Worm (Caenorhabditis elegans) whole organism, young adult: ENCODE measurements around the gene srd-11.

ENCODE experiments used
- B0336.3 ChIP-seq: fragments of 200-800 bp; sonication (Bioruptor generic); IDR thresholded peaks from 2 replicates; pipeline ENCODE4 v1.3.6; 2022; ENCODE audit warnings: missing genetic modification characterization, missing compliant biosample characterization
- C17E4.6 ChIP-seq: fragments of 200-800 bp; sonication (Bioruptor generic); IDR thresholded peaks from 2 replicates; pipeline ENCODE4 v1.3.6; 2022; ENCODE audit warnings: missing genetic modification reagents, missing genetic modification characterization, missing compliant biosample characterization
- F22D6.2 ChIP-seq: sonication (generic microtip); optimal IDR thresholded peaks from 2 replicates; lab custom pipeline; 2016; ENCODE audit warnings: mild to moderate bottlenecking, missing genetic modification characterization, missing compliant biosample characterization
- F49E8.2 ChIP-seq: sonication (generic microtip); optimal IDR thresholded peaks from 3 replicates; lab custom pipeline; 2017; ENCODE audit warnings: missing genetic modification characterization, mild to moderate bottlenecking, missing compliant biosample characterization, antibody characterized with exemption, moderate library complexity; ENCODE audit not compliant: insufficient read depth
- F52B5.7 ChIP-seq: sonication (generic microtip); optimal IDR thresholded peaks from 2 replicates; lab custom pipeline; 2016; ENCODE audit warnings: mild to moderate bottlenecking, missing genetic modification characterization, missing compliant biosample characterization
- F57A8.1 ChIP-seq: fragments of 200-800 bp; sonication (Bioruptor generic); optimal IDR thresholded peaks from 2 replicates; lab custom pipeline; 2018; ENCODE audit warnings: mild to moderate bottlenecking, missing genetic modification characterization, moderate library complexity, missing compliant biosample characterization
- T07F8.4 ChIP-seq: sonication (generic microtip); optimal IDR thresholded peaks from 2 replicates; lab custom pipeline; 2016; ENCODE audit warnings: mild to moderate bottlenecking, missing genetic modification characterization, moderate library complexity, missing compliant biosample characterization
- Y53F4B.3 ChIP-seq: fragments of 200-800 bp; sonication (Bioruptor generic); IDR thresholded peaks from 2 replicates; pipeline ENCODE4 v1.3.6; 2022; ENCODE audit warnings: missing genetic modification reagents, missing genetic modification characterization, missing compliant biosample characterization
- Y95B8A.8 ChIP-seq: fragments of 200-800 bp; sonication (Bioruptor generic); IDR thresholded peaks from 2 replicates; pipeline ENCODE4 v1.3.6; 2022; ENCODE audit warnings: missing genetic modification reagents, missing genetic modification characterization, missing compliant biosample characterization
- aptf-2 ChIP-seq: fragments of 200-800 bp; sonication (Bioruptor generic); conservative IDR thresholded peaks from 2 replicates; pipeline ENCODE4 v1.3.6; 2022; ENCODE audit warnings: missing genetic modification reagents, missing genetic modification characterization, missing compliant biosample characterization
- atf-7 ChIP-seq: sonication (generic microtip); optimal IDR thresholded peaks from 2 replicates; lab custom pipeline; 2017; ENCODE audit warnings: mild to moderate bottlenecking, missing genetic modification characterization, missing compliant biosample characterization
- athp-1 ChIP-seq: sonication (generic microtip); optimal IDR thresholded peaks from 2 replicates; lab custom pipeline; 2017; ENCODE audit warnings: mild to moderate bottlenecking, missing genetic modification characterization, missing compliant biosample characterization
- attf-3 ChIP-seq: fragments of 200-800 bp; sonication (Bioruptor generic); conservative IDR thresholded peaks from 2 replicates; pipeline ENCODE4 v1.3.6; 2022; ENCODE audit warnings: missing genetic modification reagents, missing genetic modification characterization, missing compliant biosample characterization
- cebp-1 ChIP-seq, 2 experiments: fragments of 200-800 bp in 1 of 2; sonication (Bioruptor generic) in 1 of 2; sonication (generic microtip) in 1 of 2; IDR thresholded peaks in 1 of 2; optimal IDR thresholded peaks in 1 of 2; 2 replicates each; pipeline versions ENCODE4 v1.3.6 to Lab custom; 2017 to 2022; ENCODE audit warnings: missing compliant biosample characterization in 2 of 2, missing genetic modification characterization in 2 of 2, mild to moderate bottlenecking in 1 of 2, missing genetic modification reagents in 1 of 2, moderate library complexity in 1 of 2
- ceh-27 ChIP-seq: fragments of 200-800 bp; sonication (Bioruptor generic); optimal IDR thresholded peaks from 2 replicates; lab custom pipeline; 2018; ENCODE audit warnings: mild to moderate bottlenecking, missing genetic modification characterization, moderate library complexity, missing compliant biosample characterization
- ceh-91 ChIP-seq: fragments of 200-800 bp; sonication (Bioruptor generic); IDR thresholded peaks from 2 replicates; pipeline ENCODE4 v1.3.6; 2022; ENCODE audit warnings: missing genetic modification reagents, missing genetic modification characterization, missing compliant biosample characterization
- chd-7 ChIP-seq: sonication (generic microtip); optimal IDR thresholded peaks from 2 replicates; lab custom pipeline; 2016; ENCODE audit warnings: mild to moderate bottlenecking, missing genetic modification characterization, moderate library complexity, missing compliant biosample characterization
- dox-1 ChIP-seq: fragments of 200-800 bp; sonication (Bioruptor generic); IDR thresholded peaks from 2 replicates; pipeline ENCODE4 v1.3.6; 2022; ENCODE audit warnings: missing genetic modification reagents, missing genetic modification characterization, missing compliant biosample characterization
- dpff-1 ChIP-seq: sonication (generic microtip); optimal IDR thresholded peaks from 2 replicates; lab custom pipeline; 2017; ENCODE audit warnings: mild to moderate bottlenecking, missing genetic modification characterization, missing compliant biosample characterization
- dpl-1 ChIP-seq: fragments of 150-350 bp; optimal IDR thresholded peaks from 2 replicates; lab custom pipeline; 2014; ENCODE audit warnings: missing biosample characterization, missing genetic modification reagents, missing genetic modification characterization
- ekl-4 ChIP-seq: fragments of 200-800 bp; sonication (Bioruptor generic); IDR thresholded peaks from 2 replicates; pipeline ENCODE4 v1.3.6; 2022; ENCODE audit warnings: missing genetic modification reagents, missing genetic modification characterization, missing compliant biosample characterization
- hmg-20 ChIP-seq: fragments of 200-800 bp; sonication (Bioruptor generic); IDR thresholded peaks from 2 replicates; pipeline ENCODE4 v1.3.6; 2022; ENCODE audit warnings: missing genetic modification reagents, missing genetic modification characterization, missing compliant biosample characterization
- lag-1 ChIP-seq: fragments of 200-800 bp; sonication (Bioruptor generic); IDR thresholded peaks from 2 replicates; pipeline ENCODE4 v1.3.6; 2022; ENCODE audit warnings: missing genetic modification reagents, missing genetic modification characterization, missing compliant biosample characterization
- let-526 ChIP-seq: fragments of 200-800 bp; sonication (Bioruptor generic); IDR thresholded peaks from 2 replicates; pipeline ENCODE4 v1.3.6; 2022; ENCODE audit warnings: missing genetic modification reagents, missing genetic modification characterization, missing compliant biosample characterization
- let-607 ChIP-seq, 2 experiments: fragments of 200-800 bp in 1 of 2; sonication (Bioruptor generic) in 1 of 2; sonication (generic microtip) in 1 of 2; optimal IDR thresholded peaks; 2 replicates each; lab custom pipeline; 2016 to 2018; ENCODE audit warnings: mild to moderate bottlenecking in 2 of 2, missing compliant biosample characterization in 2 of 2, missing genetic modification characterization in 2 of 2, moderate library complexity in 2 of 2, missing genotype in 1 of 2
- lin-35 ChIP-seq, 3 experiments: fragments of 150-350 bp in 2 of 3; sonication (generic microtip) in 1 of 3; optimal IDR thresholded peaks; 2 replicates each; lab custom pipeline; 2014 to 2018; ENCODE audit warnings: missing biosample characterization in 3 of 3, missing genetic modification characterization in 3 of 3, missing genetic modification reagents in 3 of 3
- madf-6 ChIP-seq: fragments of 200-800 bp; sonication (Bioruptor generic); IDR thresholded peaks from 2 replicates; pipeline ENCODE4 v1.3.6; 2022; ENCODE audit warnings: missing genetic modification reagents, missing genetic modification characterization, missing compliant biosample characterization
- madf-8 ChIP-seq: fragments of 200-800 bp; sonication (Bioruptor generic); conservative IDR thresholded peaks from 2 replicates; pipeline ENCODE4 v1.3.6; 2022; ENCODE audit warnings: missing genetic modification reagents, missing genetic modification characterization, missing compliant biosample characterization
- mes-4 ChIP-seq: sonication (generic microtip); optimal IDR thresholded peaks from 2 replicates; lab custom pipeline; 2016; ENCODE audit warnings: missing genotype, missing genetic modification characterization, missing compliant biosample characterization
- nfya-1 ChIP-seq: sonication (generic microtip); optimal IDR thresholded peaks from 2 replicates; lab custom pipeline; 2017; ENCODE audit warnings: antibody characterized with exemption, missing compliant biosample characterization, missing genetic modification characterization, borderline replicate concordance; ENCODE audit not compliant: insufficient read depth
- nfyb-1 ChIP-seq: fragments of 200-800 bp; sonication (Bioruptor generic); IDR thresholded peaks from 2 replicates; pipeline ENCODE4 v1.3.6; 2022; ENCODE audit warnings: missing genetic modification reagents, missing genetic modification characterization, missing compliant biosample characterization
- nhr-120 ChIP-seq: fragments of 200-800 bp; sonication (Bioruptor generic); IDR thresholded peaks from 2 replicates; pipeline ENCODE4 v1.3.6; 2022; ENCODE audit warnings: missing genetic modification characterization, missing compliant biosample characterization
- nhr-90 ChIP-seq: sonication (generic microtip); optimal IDR thresholded peaks from 2 replicates; lab custom pipeline; 2016; ENCODE audit warnings: missing genotype, mild to moderate bottlenecking, missing genetic modification characterization, missing compliant biosample characterization
- pbrm-1 ChIP-seq: fragments of 200-800 bp; sonication (Bioruptor generic); IDR thresholded peaks from 2 replicates; pipeline ENCODE4 v1.3.6; 2022; ENCODE audit warnings: missing genetic modification reagents, missing genetic modification characterization, missing compliant biosample characterization
- pha-4 ChIP-seq: fragments of 150-350 bp; sonication (generic microtip); optimal IDR thresholded peaks from 2 replicates; lab custom pipeline; 2014; ENCODE audit warnings: missing biosample characterization, missing genetic modification reagents, missing genetic modification characterization
- rcor-1 ChIP-seq: fragments of 200-800 bp; sonication (Bioruptor generic); IDR thresholded peaks from 2 replicates; pipeline ENCODE4 v1.3.6; 2022; ENCODE audit warnings: missing genetic modification reagents, missing genetic modification characterization, missing compliant biosample characterization
- rpc-1 ChIP-seq, 2 experiments: fragments of 150-350 bp in 1 of 2; sonication (generic microtip) in 1 of 2; optimal IDR thresholded peaks; 2 replicates each; lab custom pipeline; 2014 to 2018; ENCODE audit warnings: missing biosample characterization in 1 of 2, missing genetic modification characterization in 1 of 2, missing genetic modification reagents in 1 of 2, missing genotype in 1 of 2
- sptf-2 ChIP-seq: fragments of 200-800 bp; sonication (Bioruptor generic); optimal IDR thresholded peaks from 2 replicates; lab custom pipeline; 2018; ENCODE audit warnings: mild to moderate bottlenecking, missing genetic modification characterization, missing compliant biosample characterization
- unc-62 ChIP-seq: fragments of 150-350 bp; optimal IDR thresholded peaks from 2 replicates; lab custom pipeline; 2014; ENCODE audit warnings: missing biosample characterization, missing genetic modification reagents, missing genetic modification characterization
- xnd-1 ChIP-seq: sonication (generic microtip); optimal IDR thresholded peaks from 2 replicates; lab custom pipeline; 2016; ENCODE audit warnings: missing genotype, missing genetic modification reagents, missing genetic modification characterization, missing compliant biosample characterization
- zim-3 ChIP-seq: sonication (generic microtip); optimal IDR thresholded peaks from 2 replicates; lab custom pipeline; 2017; ENCODE audit warnings: mild to moderate bottlenecking, missing genetic modification characterization, moderate library complexity, missing compliant biosample characterization
- ztf-18 ChIP-seq: sonication (generic microtip); optimal IDR thresholded peaks from 2 replicates; lab custom pipeline; 2016; ENCODE audit warnings: missing genotype, mild to moderate bottlenecking, missing genetic modification characterization, missing compliant biosample characterization
- ztf-22 ChIP-seq: fragments of 200-800 bp; sonication (Bioruptor generic); optimal IDR thresholded peaks from 2 replicates; lab custom pipeline; 2018; ENCODE audit warnings: mild to moderate bottlenecking, missing genetic modification characterization, moderate library complexity, missing compliant biosample characterization
- ztf-26 ChIP-seq: sonication (generic microtip); optimal IDR thresholded peaks from 2 replicates; lab custom pipeline; 2017; ENCODE audit warnings: missing genetic modification characterization, missing compliant biosample characterization

Gene srd-11

DNA sequence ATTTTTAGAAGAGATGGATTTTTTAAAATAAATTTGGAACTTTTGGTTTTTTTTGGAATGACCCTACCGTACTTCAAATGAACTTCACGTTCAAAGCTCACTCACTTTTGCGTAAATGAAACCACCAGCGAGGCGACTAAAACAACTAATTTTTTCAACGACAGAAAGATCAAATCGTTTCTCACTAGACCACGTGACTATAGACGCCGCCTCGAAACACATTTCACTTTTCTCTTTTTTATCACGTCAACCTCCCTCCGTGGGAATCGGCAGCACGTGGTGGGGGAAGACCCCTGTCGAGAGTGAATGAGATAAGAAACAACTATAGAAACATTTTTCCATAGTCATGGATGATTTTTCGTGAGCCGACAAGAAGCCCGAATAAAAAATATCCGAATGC is 37.6 kb upstream of the srd-11 start (continued):
- 0 out of 2 replicates have a peak, but pooled peaks have one; percentile 55 for TF ChIP-seq pbrm-1 (GFP tag; lab: Robert Waterston, UW)
- TF ChIP-seq pha-4 (tag; lab: Kevin White, UChicago): peak; percentile 70
- TF ChIP-seq ztf-22 (GFP tag; lab: Kevin White, UChicago): peak; percentile 44
- TF ChIP-seq unc-62: peak; percentile 58
- peak in 1 of 3 experiments; percentile 33 for TF ChIP-seq lin-35 (GFP tag; optimal IDR thresholded peaks at IDR 0.05; lab: Kevin White, UChicago)
- peak; percentile 55; the same call in 1 of the 2 replicates for TF ChIP-seq nfyb-1
- TF ChIP-seq Y53F4B.3 (GFP tag; lab: Robert Waterston, UW): no peak
- no peak for TF ChIP-seq dpff-1

DNA sequence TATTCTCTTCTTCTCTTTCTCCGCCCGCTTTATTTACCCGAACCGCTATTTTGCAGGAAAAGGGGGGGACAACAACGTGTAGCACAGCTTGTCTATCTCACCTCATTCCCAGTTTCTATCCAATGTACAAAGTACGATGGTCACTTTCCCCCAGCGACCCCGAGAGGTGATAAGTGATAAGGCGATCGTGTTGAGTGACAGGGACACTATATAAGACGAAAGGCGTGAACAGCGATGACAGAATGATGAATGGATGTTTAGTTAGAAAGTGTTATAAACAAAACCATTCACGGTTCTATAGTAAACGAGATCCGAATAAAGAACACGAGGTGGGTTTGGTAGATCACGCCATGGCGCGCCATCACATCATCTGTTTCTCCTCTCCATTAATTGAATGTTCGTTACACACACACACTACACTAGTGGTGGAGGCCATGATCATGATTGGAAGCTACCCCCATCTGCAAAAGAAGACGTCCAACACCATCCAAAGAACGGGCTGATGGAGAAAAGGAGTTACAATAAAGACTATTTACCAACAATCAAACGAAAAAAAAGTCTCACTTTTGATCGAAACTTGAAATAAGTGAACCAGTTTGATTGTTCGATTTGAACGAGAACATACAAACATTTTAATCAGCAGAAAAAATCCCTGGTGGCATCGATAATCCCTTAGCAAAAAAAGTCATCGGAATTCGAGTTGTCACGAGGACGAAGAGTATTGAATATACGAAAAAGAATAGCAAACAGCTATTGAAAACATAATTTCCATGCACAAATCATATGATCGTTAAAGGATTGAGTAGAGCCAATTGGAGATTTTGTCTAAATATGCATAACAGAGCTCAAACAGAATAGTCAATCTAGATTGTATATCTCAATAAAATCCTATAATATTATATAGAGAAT is 36.9 kb upstream of the srd-11 start:
- no peak for TF ChIP-seq ceh-27 (GFP tag; lab: Kevin White, UChicago)
- TF ChIP-seq mes-4 (tag; lab: Kevin White, UChicago): no peak
- TF ChIP-seq nfya-1: no peak
- no peak for TF ChIP-seq dpl-1 (GFP tag; lab: Kevin White, UChicago)
- no peak for TF ChIP-seq F57A8.1 (GFP tag; lab: Kevin White, UChicago)
- TF ChIP-seq sptf-2 (GFP tag; lab: Kevin White, UChicago): no peak
- TF ChIP-seq Y95B8A.8 (GFP tag; lab: Robert Waterston, UW): peak; percentile 18; the same call in 1 of the 2 replicates
- no peak for TF ChIP-seq athp-1 (tag; lab: Kevin White, UChicago)
- peak; percentile 69 for TF ChIP-seq chd-7 (tag; lab: Kevin White, UChicago)
- no peak for TF ChIP-seq lag-1 (GFP tag; lab: Robert Waterston, UW)
- peak; percentile 62; the same call in 1 of the 2 replicates for TF ChIP-seq B0336.3 (GFP tag; lab: Robert Waterston, UW)
- no peak for TF ChIP-seq rpc-1 (optimal IDR thresholded peaks at IDR 0.05; lab: Kevin White, UChicago)
- no peak for TF ChIP-seq rpc-1 (tag; optimal IDR thresholded peaks at IDR 0.05; lab: Kevin White, UChicago)
- TF ChIP-seq rcor-1 (GFP tag; lab: Robert Waterston, UW): no peak
- TF ChIP-seq madf-6: no peak; the same call in none of the 2 replicates
- TF ChIP-seq nhr-120 (GFP tag; lab: Robert Waterston, UW): no peak
- TF ChIP-seq nhr-90 (tag; lab: Kevin White, UChicago): peak; percentile 82
- TF ChIP-seq dox-1 (GFP tag; lab: Robert Waterston, UW): no peak; the same call in 1 of the 2 replicates
- TF ChIP-seq ztf-26 (tag; lab: Kevin White, UChicago): peak; percentile 84
- peak; percentile 68 for TF ChIP-seq atf-7
- no peak for TF ChIP-seq C17E4.6 (GFP tag; lab: Robert Waterston, UW)
- no peak for TF ChIP-seq ztf-18
- TF ChIP-seq xnd-1 (tag; lab: Kevin White, UChicago): no peak
- no peak for TF ChIP-seq hmg-20 (GFP tag; lab: Robert Waterston, UW)
- peak; percentile 33; the same call in 1 of the 2 replicates for TF ChIP-seq cebp-1 (GFP tag; IDR thresholded peaks at IDR 0.05; lab: Robert Waterston, UW)
- TF ChIP-seq cebp-1 (tag; optimal IDR thresholded peaks at IDR 0.05; lab: Kevin White, UChicago): peak; percentile 43
- peak; percentile 38; the same call in 1 of the 2 replicates for TF ChIP-seq ekl-4 (GFP tag; lab: Robert Waterston, UW)
- peak; percentile 2 for TF ChIP-seq F52B5.7
- no peak for TF ChIP-seq zim-3 (tag; lab: Kevin White, UChicago)
- TF ChIP-seq aptf-2 (GFP tag; lab: Robert Waterston, UW): no peak
- TF ChIP-seq let-526 (GFP tag; lab: Robert Waterston, UW): no peak; the same call in 1 of the 2 replicates
- no peak for TF ChIP-seq attf-3 (GFP tag; lab: Robert Waterston, UW)
- TF ChIP-seq F22D6.2 (tag; lab: Kevin White, UChicago): peak; percentile 56
- no peak for TF ChIP-seq ceh-91 (GFP tag; lab: Robert Waterston, UW)
- TF ChIP-seq let-607 (tag; optimal IDR thresholded peaks at IDR 0.05; lab: Kevin White, UChicago): peak in 1 of 2 experiments; percentile 42
- no peak for TF ChIP-seq lin-35 (GFP tag; optimal IDR thresholded peaks at IDR 0.05; lab: Kevin White, UChicago)
- TF ChIP-seq T07F8.4 (tag; lab: Kevin White, UChicago): no peak
- TF ChIP-seq F49E8.2: no peak
- TF ChIP-seq madf-8 (GFP tag; lab: Robert Waterston, UW): no peak
